Fruit fly (Drosophila melanogaster): ENCODE measurements around the gene CG15169.
A peak's percentile ranks its signal among the peaks of the same experiment; 100 is the strongest.

Gene CG15169

DNA sequence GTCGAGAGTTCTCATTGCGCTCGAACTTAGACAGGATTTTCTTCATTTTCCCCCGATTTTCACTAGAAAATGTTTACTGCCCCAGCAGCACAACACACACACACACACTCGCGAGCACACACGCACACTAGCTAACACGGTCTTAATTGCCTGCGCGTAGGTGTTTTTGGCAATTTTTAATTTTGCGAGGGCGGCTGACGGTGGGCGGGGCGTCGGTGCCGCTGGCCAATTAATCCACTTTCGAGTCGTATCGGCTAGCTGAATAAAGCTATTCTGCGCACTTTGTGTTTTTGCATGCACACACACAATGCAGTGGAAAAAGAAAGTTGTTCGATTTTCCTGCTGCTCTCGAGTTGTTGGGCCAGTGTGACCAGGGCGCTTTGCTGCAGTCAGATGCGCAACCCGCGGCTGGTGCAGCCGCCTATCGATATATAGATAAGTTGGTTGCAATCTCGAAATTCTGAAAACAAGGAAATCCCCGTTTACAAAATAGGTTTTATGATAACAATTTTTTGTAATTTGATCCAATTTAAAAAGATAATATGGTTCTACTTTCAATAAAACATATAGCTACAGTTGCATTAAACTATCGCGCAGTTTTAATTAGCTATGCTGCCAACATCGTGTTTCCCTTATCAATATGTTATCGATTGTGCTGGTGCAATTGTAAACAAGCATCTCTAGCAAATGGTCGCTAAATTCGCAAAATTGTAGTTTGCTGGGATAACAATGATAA, 22.3 kb upstream of the CG15169 start, which contains the start of the genes Nak and Tango6 (continued):
- peak; percentile 8 for TF ChIP-seq Dad (GFP tag; optimal IDR thresholded peaks at IDR 0.05)
- TF ChIP-seq CG42726 (GFP tag; IDR thresholded peaks at IDR 0.05; ENCODE audit: partially characterized antibody) = peak; percentile 59; the same call in 1 of the 2 replicates
- peak; percentile 11 for TF ChIP-seq CG13296 (GFP tag; optimal IDR thresholded peaks at IDR 0.05)
- no peak for TF ChIP-seq CG10959 (GFP tag; IDR thresholded peaks at IDR 0.05)
- TF ChIP-seq NfI (GFP tag; optimal IDR thresholded peaks at IDR 0.05) = peak; percentile 16
- TF ChIP-seq B-H2 (GFP tag; optimal IDR thresholded peaks at IDR 0.05) = no peak
- no peak for TF ChIP-seq D19A (tag; optimal IDR thresholded peaks at IDR 0.05)
- TF ChIP-seq CG17802 (tag; optimal IDR thresholded peaks at IDR 0.05) = peak; percentile 48
- TF ChIP-seq h (optimal IDR thresholded peaks at IDR 0.05) = no peak
- TF ChIP-seq D19B (GFP tag; optimal IDR thresholded peaks at IDR 0.05) = no peak
- TF ChIP-seq CG16779 (GFP tag; IDR thresholded peaks at IDR 0.05) = no peak
- TF ChIP-seq maf-S (GFP tag; optimal IDR thresholded peaks at IDR 0.05) = peak; percentile 0
- TF ChIP-seq CG2889 (GFP tag; IDR thresholded peaks at IDR 0.05) = no peak
- no peak for TF ChIP-seq z (GFP tag; IDR thresholded peaks at IDR 0.05)
- no peak for TF ChIP-seq Mrtf (GFP tag; IDR thresholded peaks at IDR 0.05)
- TF ChIP-seq CG8924 (tag; optimal IDR thresholded peaks at IDR 0.05) = peak; percentile 44
- no peak for TF ChIP-seq H15 (GFP tag; IDR thresholded peaks at IDR 0.05)
- TF ChIP-seq CG1024 (GFP tag; IDR thresholded peaks at IDR 0.05) = no peak
- no peak for TF ChIP-seq Hr39 (optimal IDR thresholded peaks at IDR 0.05)
- no peak for TF ChIP-seq CG10462 (GFP tag; optimal IDR thresholded peaks at IDR 0.05)
- TF ChIP-seq vnd (GFP tag; IDR thresholded peaks at IDR 0.05; ENCODE audit: partially characterized antibody) = peak; percentile 96
- TF ChIP-seq vfl (GFP tag; optimal IDR thresholded peaks at IDR 0.05) = no peak
- TF ChIP-seq en (GFP tag; optimal IDR thresholded peaks at IDR 0.05) = no peak
- TF ChIP-seq ATbp (GFP tag; optimal IDR thresholded peaks at IDR 0.05) = no peak
- TF ChIP-seq Ada2b (GFP tag; IDR thresholded peaks at IDR 0.05) = no peak
- TF ChIP-seq schlank (tag; optimal IDR thresholded peaks at IDR 0.05) = no peak
- no peak for TF ChIP-seq TFAM (GFP tag; optimal IDR thresholded peaks at IDR 0.05)
- TF ChIP-seq CG18619 (GFP tag; optimal IDR thresholded peaks at IDR 0.05) = no peak
- no peak for TF ChIP-seq CG31224 (GFP tag; IDR thresholded peaks at IDR 0.05)
- peak; percentile 19 for TF ChIP-seq ind (GFP tag; optimal IDR thresholded peaks at IDR 0.05)
- no peak for TF ChIP-seq CG3281 (GFP tag; optimal IDR thresholded peaks at IDR 0.05)
- peak; percentile 8 for TF ChIP-seq CG7987 (GFP tag; optimal IDR thresholded peaks at IDR 0.05)
- no peak for TF ChIP-seq Six4 (GFP tag; optimal IDR thresholded peaks at IDR 0.05)
- peak; percentile 10 for TF ChIP-seq CG3838 (GFP tag; optimal IDR thresholded peaks at IDR 0.05)
- TF ChIP-seq btn (GFP tag; optimal IDR thresholded peaks at IDR 0.05) = no peak
- TF ChIP-seq Deaf1 (tag; optimal IDR thresholded peaks at IDR 0.05) = no peak
- no peak for TF ChIP-seq bigmax (GFP tag; optimal IDR thresholded peaks at IDR 0.05)
- TF ChIP-seq dmrt99B (tag; optimal IDR thresholded peaks at IDR 0.05) = no peak
- TF ChIP-seq Dref (GFP tag; IDR thresholded peaks at IDR 0.05) = peak; percentile 73
- TF ChIP-seq CG10565 (GFP tag; optimal IDR thresholded peaks at IDR 0.05) = no peak
- no peak for TF ChIP-seq wor (GFP tag; IDR thresholded peaks at IDR 0.05)
- TF ChIP-seq CG1603 (tag; optimal IDR thresholded peaks at IDR 0.05) = peak; percentile 16
- peak; percentile 47 for TF ChIP-seq zfh2 (GFP tag; optimal IDR thresholded peaks at IDR 0.05)
- TF ChIP-seq ato (GFP tag; IDR thresholded peaks at IDR 0.05; ENCODE audit: partially characterized antibody) = peak; percentile 62; the same call in 1 of the 2 replicates
- TF ChIP-seq CG12219 (GFP tag; optimal IDR thresholded peaks at IDR 0.05) = no peak
- TF ChIP-seq tx (GFP tag; optimal IDR thresholded peaks at IDR 0.05) = no peak
- no peak for TF ChIP-seq Eip74EF (GFP tag; optimal IDR thresholded peaks at IDR 0.05)
- no peak for TF ChIP-seq CG17612 (GFP tag; IDR thresholded peaks at IDR 0.05)
- TF ChIP-seq Doc2 (GFP tag; IDR thresholded peaks at IDR 0.05) = no peak
- no peak for TF ChIP-seq Taf1 (GFP tag; IDR thresholded peaks at IDR 0.05)
- TF ChIP-seq cwo (GFP tag; optimal IDR thresholded peaks at IDR 0.05) = no peak

All from whole organism, embryonic.